Worm (Caenorhabditis elegans): ENCODE results near the gene nhr-234.

- no peak for TF ChIP-seq lin-35 (GFP tag; optimal IDR thresholded peaks at IDR 0.05)
- no peak for TF ChIP-seq ekl-4 (GFP tag; IDR thresholded peaks at IDR 0.05)
- no peak for TF ChIP-seq egl-44 (GFP tag; IDR thresholded peaks at IDR 0.05)
- no peak for TF ChIP-seq ceh-58 (GFP tag; IDR thresholded peaks at IDR 0.05)
- TF ChIP-seq unc-62 (GFP tag; optimal IDR thresholded peaks at IDR 0.05), result no peak
- no peak for TF ChIP-seq dox-1 (GFP tag; IDR thresholded peaks at IDR 0.05)
- TF ChIP-seq T07F8.4 (tag; optimal IDR thresholded peaks at IDR 0.05), result no peak
- no peak for TF ChIP-seq Y95B8A.8 (GFP tag; IDR thresholded peaks at IDR 0.05)
- no peak for TF ChIP-seq xnd-1 (tag; optimal IDR thresholded peaks at IDR 0.05)
- TF ChIP-seq sptf-2 (GFP tag; optimal IDR thresholded peaks at IDR 0.05), result no peak
- no peak for TF ChIP-seq madf-10 (tag; optimal IDR thresholded peaks at IDR 0.05)
- TF ChIP-seq sdz-38 (tag; optimal IDR thresholded peaks at IDR 0.05), result no peak
- no peak for TF ChIP-seq egrh-3 (GFP tag; IDR thresholded peaks at IDR 0.05)
Observed at ce11 chrII:12621908-12622566, 14.4 kb upstream of the nhr-234 start, which contains the start of gene nspe-8.
